Worm (Caenorhabditis elegans): ENCODE results near the gene enpl-1.

ce11 chrIV:11131268-11131667 lies 12.2 kb downstream of the enpl-1 start, which contains the start of gene ard-1:
- no peak for TF ChIP-seq hrde-1 (tag; optimal IDR thresholded peaks at IDR 0.05; ENCODE audit: borderline replicate concordance)
- no peak for TF ChIP-seq sea-2 (GFP tag; IDR thresholded peaks at IDR 0.05)
- TF ChIP-seq rec-8 (tag; optimal IDR thresholded peaks at IDR 0.05) = no peak
- TF ChIP-seq F57C9.4 (tag; optimal IDR thresholded peaks at IDR 0.05) = no peak
- no peak for TF ChIP-seq repo-1 (tag; optimal IDR thresholded peaks at IDR 0.05)
- TF ChIP-seq lin-54 (GFP tag; optimal IDR thresholded peaks at IDR 0.05) = no peak
- no peak for TF ChIP-seq ceh-79 (tag; optimal IDR thresholded peaks at IDR 0.05)
- no peak for TF ChIP-seq nhr-80 (tag; optimal IDR thresholded peaks at IDR 0.05)
- no peak for TF ChIP-seq attf-6 (GFP tag; IDR thresholded peaks at IDR 0.05)

Data from whole organism, young adult.